Fruit fly (Drosophila melanogaster) whole organism, larva: ENCODE data around the gene CG12106.

Experiments used
- noc ChIP-seq: fragments of 200-800 bp; sonication (Bioruptor generic); optimal IDR thresholded peaks from 3 replicates; lab custom pipeline; 2019; ENCODE audit warnings: missing biosample characterization, mild to moderate bottlenecking, missing genetic modification characterization, moderate library complexity

The CG12106 gene

dm6 chrX:9226837-9227236 is 33.1 kb downstream of the CG12106 start, which contains the start of gene Gr8a:
TSS of gene Gr8a (plus strand) at chrX:9227137.
- TF ChIP-seq noc: no peak

dm6 chrX:9232199-9232598 is 38.5 kb downstream of the CG12106 start, which contains the start of gene CG12121:
TSS of gene CG12121 (minus strand) at chrX:9232378.
- TF ChIP-seq noc: no peak

dm6 chrX:9236485-9236884 is 42.8 kb downstream of the CG12106 start, which contains the start of gene Ir8a:
TSS of gene Ir8a (minus strand) at chrX:9236585.
- no peak for TF ChIP-seq noc

- TF ChIP-seq noc: no peak
Measured at dm6 chrX:9243417-9243884, 49.8 kb downstream of the CG12106 start, which contains the start of the genes mxc and Larp7. TSS of gene mxc (minus strand) at chrX:9243467. TSS of gene Larp7 (plus strand) at chrX:9243817.
